Worm (Caenorhabditis elegans): ENCODE results near the gene C15B12.8.
A peak's percentile ranks its signal among the peaks of the same experiment; 100 is the strongest.

Gene C15B12.8

ce11 chrX:6427147-6427546 is 46.9 kb upstream of the C15B12.8 start (continued):
- TF ChIP-seq cebp-1 (GFP tag; IDR thresholded peaks at IDR 0.05) (no peak), cebp-1 (tag; optimal IDR thresholded peaks at IDR 0.05) (no peak), hmg-20 (GFP tag; IDR thresholded peaks at IDR 0.05) (no peak), B0035.1 (tag; optimal IDR thresholded peaks at IDR 0.05) (no peak), aptf-3 (GFP tag; IDR thresholded peaks at IDR 0.05) (no peak), madf-8 (GFP tag; conservative IDR thresholded peaks at IDR 0.05) (no peak)

DNA sequence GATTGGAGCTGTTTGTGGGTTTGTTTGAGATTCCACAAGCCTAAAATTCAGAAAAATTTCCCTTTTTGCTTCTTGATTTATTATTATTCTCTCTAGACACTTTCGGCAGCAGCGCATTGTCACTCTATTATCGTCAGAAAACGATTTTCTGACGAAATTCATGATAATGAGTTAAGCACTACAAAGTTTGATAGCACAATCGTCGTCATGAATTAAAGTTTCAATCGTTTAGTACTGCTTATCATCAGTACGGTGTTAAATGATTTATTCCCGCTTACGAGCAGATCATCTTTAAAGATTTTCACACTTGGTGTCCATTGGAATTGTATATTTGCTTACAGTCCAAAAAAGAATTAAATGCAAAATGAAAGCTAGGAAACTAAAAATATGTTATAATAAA is 44.5 kb upstream of the C15B12.8 start:
- TF ChIP-seq attf-3 (GFP tag; conservative IDR thresholded peaks at IDR 0.05) (no peak), snpc-1.3 (tag; optimal IDR thresholded peaks at IDR 0.05; ENCODE audit: insufficient read depth) (no peak), nhr-80 (tag; optimal IDR thresholded peaks at IDR 0.05) (peak; percentile 55), lir-1 (GFP tag; conservative IDR thresholded peaks at IDR 0.05) (no peak)

- TF ChIP-seq ztf-25 (GFP tag; IDR thresholded peaks at IDR 0.05) = no peak
- no peak for TF ChIP-seq ztf-26 (tag; optimal IDR thresholded peaks at IDR 0.05)
- no peak for TF ChIP-seq atf-7 (tag; optimal IDR thresholded peaks at IDR 0.05)
- no peak for TF ChIP-seq sdz-38 (tag; optimal IDR thresholded peaks at IDR 0.05)
- TF ChIP-seq ztf-3 (GFP tag; optimal IDR thresholded peaks at IDR 0.05) = no peak
- TF ChIP-seq attf-5 (GFP tag; optimal IDR thresholded peaks at IDR 0.05) = no peak
- TF ChIP-seq madf-8 (GFP tag; conservative IDR thresholded peaks at IDR 0.05) = no peak
- no peak for TF ChIP-seq dpl-1 (GFP tag; optimal IDR thresholded peaks at IDR 0.05)
- TF ChIP-seq cebp-2 (GFP tag; IDR thresholded peaks at IDR 0.05) = no peak
- no peak for TF ChIP-seq tbx-9 (tag; optimal IDR thresholded peaks at IDR 0.05; ENCODE audit: borderline replicate concordance)
- TF ChIP-seq madf-3 (GFP tag; IDR thresholded peaks at IDR 0.05) = no peak
Measured at ce11 chrX:6430510-6430909, 43.6 kb upstream of the C15B12.8 start, which contains the start of gene ctsa-2. Gene ctsa-2 (minus strand): TSS chrX:6430610.

DNA sequence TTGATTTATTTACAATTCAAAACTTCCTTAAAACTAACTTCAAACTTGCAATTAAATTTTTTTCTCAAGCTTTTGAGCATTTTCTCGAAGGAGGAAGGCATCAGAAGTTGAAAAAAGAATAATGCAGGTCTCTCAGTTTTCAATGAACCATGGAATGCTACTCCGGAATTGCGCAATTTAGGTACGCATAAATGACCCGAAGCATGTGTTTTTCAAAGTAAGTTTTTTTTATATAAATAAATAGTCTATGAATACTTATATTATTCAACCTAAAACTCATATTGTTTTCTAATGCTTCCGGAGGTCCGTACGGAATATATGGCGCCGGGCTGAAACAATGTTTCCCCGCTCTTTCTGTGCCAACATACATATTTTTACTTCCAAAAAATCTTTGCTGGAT is 40.4 kb upstream of the C15B12.8 start, which contains the start of gene K10C2.2:
TSS of gene K10C2.2 (minus strand) at position 101 of the 400 bp plus-strand sequence.
- TF ChIP-seq pha-4 (tag; optimal IDR thresholded peaks at IDR 0.05) = no peak
- TF ChIP-seq K12H6.12 (tag; optimal IDR thresholded peaks at IDR 0.05) = no peak
- no peak for TF ChIP-seq hmg-1.2 (GFP tag; IDR thresholded peaks at IDR 0.05)
- no peak for TF ChIP-seq F57C9.4 (tag; optimal IDR thresholded peaks at IDR 0.05)
- TF ChIP-seq ZK185.1 (tag; optimal IDR thresholded peaks at IDR 0.05; ENCODE audit: poor library complexity, severe bottlenecking) = no peak

ce11 chrX:6435812-6436211 is 38.3 kb upstream of the C15B12.8 start:
- TF ChIP-seq ceh-79 (tag; optimal IDR thresholded peaks at IDR 0.05) = no peak
- TF ChIP-seq ztf-18 (tag; optimal IDR thresholded peaks at IDR 0.05) = no peak
- no peak for TF ChIP-seq repo-1 (tag; optimal IDR thresholded peaks at IDR 0.05)
- TF ChIP-seq dpff-1 (tag; optimal IDR thresholded peaks at IDR 0.05) = no peak
- no peak for TF ChIP-seq F57A8.1 (GFP tag; optimal IDR thresholded peaks at IDR 0.05)
- TF ChIP-seq him-1 (tag; optimal IDR thresholded peaks at IDR 0.05) = no peak
- no peak for TF ChIP-seq atf-7 (tag; optimal IDR thresholded peaks at IDR 0.05)
- TF ChIP-seq efl-1 (GFP tag; optimal IDR thresholded peaks at IDR 0.05) = no peak
- no peak for TF ChIP-seq lin-26 (GFP tag; IDR thresholded peaks at IDR 0.05)
- no peak for TF ChIP-seq Y53G8AR.9 (GFP tag; conservative IDR thresholded peaks at IDR 0.05)

Measured in whole organism, young adult.